Worm (Caenorhabditis elegans) whole organism, young adult: ENCODE results near the gene rsu-1.
A peak's percentile ranks its signal among the peaks of the same experiment; 100 is the strongest.

Experiments
- F33H1.4 ChIP-seq: fragments of 200-800 bp; sonication (Bioruptor generic); IDR thresholded peaks from 2 replicates; pipeline ENCODE4 v1.3.6; 2022; ENCODE audit warnings: missing genetic modification reagents, missing genetic modification characterization, missing compliant biosample characterization
- F49E8.2 ChIP-seq: sonication (generic microtip); optimal IDR thresholded peaks from 3 replicates; lab custom pipeline; 2017; ENCODE audit warnings: missing genetic modification characterization, mild to moderate bottlenecking, missing compliant biosample characterization, antibody characterized with exemption, moderate library complexity; ENCODE audit not compliant: insufficient read depth
- ekl-4 ChIP-seq: fragments of 200-800 bp; sonication (Bioruptor generic); IDR thresholded peaks from 2 replicates; pipeline ENCODE4 v1.3.6; 2022; ENCODE audit warnings: missing genetic modification reagents, missing genetic modification characterization, missing compliant biosample characterization
- lag-1 ChIP-seq: fragments of 200-800 bp; sonication (Bioruptor generic); IDR thresholded peaks from 2 replicates; pipeline ENCODE4 v1.3.6; 2022; ENCODE audit warnings: missing genetic modification reagents, missing genetic modification characterization, missing compliant biosample characterization
- let-526 ChIP-seq: fragments of 200-800 bp; sonication (Bioruptor generic); IDR thresholded peaks from 2 replicates; pipeline ENCODE4 v1.3.6; 2022; ENCODE audit warnings: missing genetic modification reagents, missing genetic modification characterization, missing compliant biosample characterization
- sea-2 ChIP-seq: fragments of 200-800 bp; sonication (Bioruptor generic); IDR thresholded peaks from 2 replicates; pipeline ENCODE4 v1.3.6; 2022; ENCODE audit warnings: missing genetic modification characterization, missing compliant biosample characterization
- snpc-4 ChIP-seq, 5 experiments: fragments of 150-350 bp in 1 of 5; sonication (generic microtip) in 4 of 5; optimal IDR thresholded peaks; 2 replicates each; lab custom pipeline; 2014 to 2018; ENCODE audit warnings: missing genetic modification characterization in 5 of 5, missing biosample characterization in 3 of 5, antibody characterized with exemption in 2 of 5, mild to moderate bottlenecking in 2 of 5, missing compliant biosample characterization in 2 of 5, missing genotype in 2 of 5, moderate library complexity in 2 of 5, missing genetic modification reagents in 1 of 5
- unc-62 ChIP-seq: fragments of 150-350 bp; optimal IDR thresholded peaks from 2 replicates; lab custom pipeline; 2014; ENCODE audit warnings: missing biosample characterization, missing genetic modification reagents, missing genetic modification characterization
- ztf-18 ChIP-seq: sonication (generic microtip); optimal IDR thresholded peaks from 2 replicates; lab custom pipeline; 2016; ENCODE audit warnings: missing genotype, mild to moderate bottlenecking, missing genetic modification characterization, missing compliant biosample characterization
- ztf-3 ChIP-seq: fragments of 200-800 bp; sonication (Bioruptor generic); optimal IDR thresholded peaks from 2 replicates; lab custom pipeline; 2018; ENCODE audit warnings: mild to moderate bottlenecking, missing genetic modification characterization, missing compliant biosample characterization

DNA sequence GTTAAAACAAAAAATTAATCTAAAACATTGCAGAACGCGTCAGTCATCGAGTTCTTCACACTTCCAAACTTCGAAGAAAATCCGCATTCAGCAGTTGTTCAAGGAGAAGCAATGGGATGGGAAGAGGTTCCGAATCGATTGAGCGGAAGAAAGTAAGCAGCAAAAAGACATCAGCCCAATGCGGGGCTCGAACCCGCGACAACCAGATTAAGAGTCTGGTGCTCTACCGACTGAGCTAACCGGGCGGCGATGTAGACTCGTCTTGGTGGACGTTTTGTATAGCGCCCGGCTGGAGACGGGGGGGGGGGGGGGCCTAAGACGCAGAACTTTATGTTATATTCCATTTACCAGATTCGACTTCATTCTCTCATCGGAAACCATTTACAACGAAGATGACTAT lies 45.1 kb upstream of the rsu-1 start:
- TF ChIP-seq F49E8.2 (tag; lab: Kevin White, UChicago) (no peak), sea-2 (GFP tag; lab: Robert Waterston, UW) (no peak), snpc-4 (GFP tag; optimal IDR thresholded peaks at IDR 0.05; lab: Kevin White, UChicago) (no peak), snpc-4 (tag; optimal IDR thresholded peaks at IDR 0.05; lab: Kevin White, UChicago) (peak in 1 of 4 experiments; percentile 5), unc-62 (GFP tag; lab: Kevin White, UChicago) (no peak), ztf-3 (GFP tag; lab: Kevin White, UChicago) (no peak), ztf-18 (tag; lab: Kevin White, UChicago) (peak; percentile 36), ekl-4 (GFP tag; lab: Robert Waterston, UW) (peak; percentile 65; the same call in 1 of the 2 replicates), F33H1.4 (GFP tag; lab: Robert Waterston, UW) (peak; percentile 30; the same call in 1 of the 2 replicates), let-526 (GFP tag; lab: Robert Waterston, UW) (no peak), lag-1 (GFP tag; lab: Robert Waterston, UW) (no peak)
